Worm (Caenorhabditis elegans) whole organism, L4 larva: ENCODE data around the gene best-4.

Experiments used
- mxl-3 ChIP-seq: fragments of 200-800 bp; sonication (Bioruptor generic); optimal IDR thresholded peaks from 2 replicates; lab custom pipeline; 2018; ENCODE audit warnings: mild to moderate bottlenecking, missing genetic modification characterization, missing compliant biosample characterization
- saeg-2 ChIP-seq: fragments of 200-800 bp; sonication (Bioruptor generic); IDR thresholded peaks from 2 replicates; pipeline ENCODE4 v1.3.6; 2022; ENCODE audit warnings: missing genetic modification reagents, missing genetic modification characterization, missing compliant biosample characterization
- skn-1 ChIP-seq: fragments of 150-350 bp; optimal IDR thresholded peaks from 2 replicates; lab custom pipeline; 2014; ENCODE audit warnings: missing biosample characterization, missing genetic modification characterization
- snpc-4 ChIP-seq: fragments of 150-350 bp; optimal IDR thresholded peaks from 2 replicates; lab custom pipeline; 2014; ENCODE audit warnings: missing biosample characterization, missing genetic modification characterization
- unc-130 ChIP-seq: sonication (generic microtip); optimal IDR thresholded peaks from 2 replicates; lab custom pipeline; 2016; ENCODE audit warnings: missing genetic modification reagents, missing genetic modification characterization, missing compliant biosample characterization
- unc-62 ChIP-seq, 3 experiments: fragments of 150-350 bp in 1 of 3; sonication (generic microtip); optimal IDR thresholded peaks in 2 of 3; peaks in 1 of 3; 1 replicate in 1 of 3; 2 replicates in 2 of 3; lab custom pipeline; 2014 to 2017; ENCODE audit warnings: missing biosample characterization in 3 of 3, missing genetic modification characterization in 3 of 3, missing genetic modification reagents in 3 of 3, missing genotype in 1 of 3
- vab-7 ChIP-seq: fragments of 200-800 bp; sonication (Bioruptor generic); IDR thresholded peaks from 2 replicates; pipeline ENCODE4 v1.3.6; 2022; ENCODE audit warnings: missing genetic modification reagents, missing genetic modification characterization, missing compliant biosample characterization

ce11 chrII:28283-28682 is 16.6 kb upstream of the best-4 start, which contains the start of gene F23F1.4:
- no peak for TF ChIP-seq unc-62 (GFP tag; optimal IDR thresholded peaks at IDR 0.05 in 1 of 2; lab: Kevin White, UChicago)
- no peak for TF ChIP-seq unc-62 (tag; optimal IDR thresholded peaks at IDR 0.05; lab: Kevin White, UChicago)
- no peak for TF ChIP-seq saeg-2 (GFP tag; lab: Robert Waterston, UW)
- no peak for TF ChIP-seq unc-130 (GFP tag; lab: Kevin White, UChicago)
- TF ChIP-seq snpc-4 (tag; lab: Kevin White, UChicago): no peak
- TF ChIP-seq skn-1 (tag; lab: Kevin White, UChicago): no peak
- TF ChIP-seq mxl-3 (GFP tag; lab: Kevin White, UChicago): no peak
- no peak for TF ChIP-seq vab-7 (GFP tag; lab: Robert Waterston, UW)
